Worm (Caenorhabditis elegans) whole organism, young adult: Measurements from ENCODE around the gene C15H11.10.
A peak's percentile ranks its signal among the peaks of the same experiment; 100 is the strongest.

Experiments
- B0019.2 ChIP-seq: fragments of 200-800 bp; sonication (Bioruptor generic); conservative IDR thresholded peaks from 2 replicates; pipeline ENCODE4 v1.3.6; 2022; ENCODE audit warnings: missing genetic modification reagents, missing genetic modification characterization, missing compliant biosample characterization
- B0336.3 ChIP-seq: fragments of 200-800 bp; sonication (Bioruptor generic); IDR thresholded peaks from 2 replicates; pipeline ENCODE4 v1.3.6; 2022; ENCODE audit warnings: missing genetic modification characterization, missing compliant biosample characterization
- F23B12.7 ChIP-seq: sonication (generic microtip); optimal IDR thresholded peaks from 2 replicates; lab custom pipeline; 2017; ENCODE audit warnings: missing genetic modification characterization, mild to moderate bottlenecking, missing compliant biosample characterization, antibody characterized with exemption, moderate library complexity; ENCODE audit not compliant: insufficient read depth
- F55B11.4 ChIP-seq: sonication (generic microtip); optimal IDR thresholded peaks from 2 replicates; lab custom pipeline; 2016; ENCODE audit warnings: missing compliant biosample characterization, missing genetic modification characterization, borderline replicate concordance; ENCODE audit not compliant: insufficient read depth
- F57C9.4 ChIP-seq: sonication (generic microtip); optimal IDR thresholded peaks from 2 replicates; lab custom pipeline; 2017; ENCODE audit warnings: mild to moderate bottlenecking, missing genetic modification characterization, missing compliant biosample characterization
- K11D2.4 ChIP-seq: fragments of 200-800 bp; sonication (Bioruptor generic); IDR thresholded peaks from 2 replicates; pipeline ENCODE4 v1.3.6; 2022; ENCODE audit warnings: missing genetic modification reagents, missing genetic modification characterization, missing compliant biosample characterization
- Y53F4B.3 ChIP-seq: fragments of 200-800 bp; sonication (Bioruptor generic); IDR thresholded peaks from 2 replicates; pipeline ENCODE4 v1.3.6; 2022; ENCODE audit warnings: missing genetic modification reagents, missing genetic modification characterization, missing compliant biosample characterization
- Y56A3A.18 ChIP-seq: fragments of 200-800 bp; sonication (Bioruptor generic); IDR thresholded peaks from 2 replicates; pipeline ENCODE4 v1.3.6; 2022; ENCODE audit warnings: missing genetic modification reagents, missing genetic modification characterization, missing compliant biosample characterization
- Y95B8A.8 ChIP-seq: fragments of 200-800 bp; sonication (Bioruptor generic); IDR thresholded peaks from 2 replicates; pipeline ENCODE4 v1.3.6; 2022; ENCODE audit warnings: missing genetic modification reagents, missing genetic modification characterization, missing compliant biosample characterization
- aptf-3 ChIP-seq: fragments of 200-800 bp; sonication (Bioruptor generic); IDR thresholded peaks from 2 replicates; pipeline ENCODE4 v1.3.6; 2022; ENCODE audit warnings: missing genetic modification characterization, missing compliant biosample characterization
- athp-1 ChIP-seq: sonication (generic microtip); optimal IDR thresholded peaks from 2 replicates; lab custom pipeline; 2017; ENCODE audit warnings: mild to moderate bottlenecking, missing genetic modification characterization, missing compliant biosample characterization
- bed-1 ChIP-seq: fragments of 200-800 bp; sonication (Bioruptor generic); IDR thresholded peaks from 2 replicates; pipeline ENCODE4 v1.3.6; 2022; ENCODE audit warnings: missing genetic modification reagents, missing genetic modification characterization, missing compliant biosample characterization
- cebp-1 ChIP-seq, 2 experiments: fragments of 200-800 bp in 1 of 2; sonication (Bioruptor generic) in 1 of 2; sonication (generic microtip) in 1 of 2; IDR thresholded peaks in 1 of 2; optimal IDR thresholded peaks in 1 of 2; 2 replicates each; pipeline versions ENCODE4 v1.3.6 to Lab custom; 2017 to 2022; ENCODE audit warnings: missing compliant biosample characterization in 2 of 2, missing genetic modification characterization in 2 of 2, mild to moderate bottlenecking in 1 of 2, missing genetic modification reagents in 1 of 2, moderate library complexity in 1 of 2
- ceh-100 ChIP-seq: fragments of 200-800 bp; sonication (Bioruptor generic); IDR thresholded peaks from 2 replicates; pipeline ENCODE4 v1.3.6; 2022; ENCODE audit warnings: missing genetic modification reagents, missing genetic modification characterization, missing compliant biosample characterization
- ceh-40 ChIP-seq: fragments of 200-800 bp; sonication (Bioruptor generic); IDR thresholded peaks from 2 replicates; pipeline ENCODE4 v1.3.6; 2022; ENCODE audit warnings: missing genetic modification characterization, missing compliant biosample characterization
- ceh-91 ChIP-seq: fragments of 200-800 bp; sonication (Bioruptor generic); IDR thresholded peaks from 2 replicates; pipeline ENCODE4 v1.3.6; 2022; ENCODE audit warnings: missing genetic modification reagents, missing genetic modification characterization, missing compliant biosample characterization
- dox-1 ChIP-seq: fragments of 200-800 bp; sonication (Bioruptor generic); IDR thresholded peaks from 2 replicates; pipeline ENCODE4 v1.3.6; 2022; ENCODE audit warnings: missing genetic modification reagents, missing genetic modification characterization, missing compliant biosample characterization
- dpff-1 ChIP-seq: sonication (generic microtip); optimal IDR thresholded peaks from 2 replicates; lab custom pipeline; 2017; ENCODE audit warnings: mild to moderate bottlenecking, missing genetic modification characterization, missing compliant biosample characterization
- efl-1 ChIP-seq: fragments of 150-350 bp; optimal IDR thresholded peaks from 2 replicates; lab custom pipeline; 2014; ENCODE audit warnings: missing biosample characterization, missing genetic modification reagents, missing genetic modification characterization
- egrh-3 ChIP-seq: fragments of 200-800 bp; sonication (Bioruptor generic); IDR thresholded peaks from 2 replicates; pipeline ENCODE4 v1.3.6; 2022; ENCODE audit warnings: missing genetic modification reagents, missing genetic modification characterization, missing compliant biosample characterization
- ekl-4 ChIP-seq: fragments of 200-800 bp; sonication (Bioruptor generic); IDR thresholded peaks from 2 replicates; pipeline ENCODE4 v1.3.6; 2022; ENCODE audit warnings: missing genetic modification reagents, missing genetic modification characterization, missing compliant biosample characterization
- hsf-1 ChIP-seq: fragments of 200-800 bp; sonication (Bioruptor generic); IDR thresholded peaks from 2 replicates; pipeline ENCODE4 v1.3.6; 2022; ENCODE audit warnings: missing genetic modification reagents, missing genetic modification characterization, missing compliant biosample characterization
- let-607 ChIP-seq, 2 experiments: fragments of 200-800 bp in 1 of 2; sonication (Bioruptor generic) in 1 of 2; sonication (generic microtip) in 1 of 2; optimal IDR thresholded peaks; 2 replicates each; lab custom pipeline; 2016 to 2018; ENCODE audit warnings: mild to moderate bottlenecking in 2 of 2, missing compliant biosample characterization in 2 of 2, missing genetic modification characterization in 2 of 2, moderate library complexity in 2 of 2, missing genotype in 1 of 2
- lsl-1 ChIP-seq: fragments of 200-800 bp; sonication (Bioruptor generic); optimal IDR thresholded peaks from 2 replicates; lab custom pipeline; 2018; ENCODE audit warnings: mild to moderate bottlenecking, missing genetic modification characterization, moderate library complexity, missing compliant biosample characterization
- madf-6 ChIP-seq: fragments of 200-800 bp; sonication (Bioruptor generic); IDR thresholded peaks from 2 replicates; pipeline ENCODE4 v1.3.6; 2022; ENCODE audit warnings: missing genetic modification reagents, missing genetic modification characterization, missing compliant biosample characterization
- mcd-1 ChIP-seq: fragments of 200-800 bp; sonication (Bioruptor generic); IDR thresholded peaks from 2 replicates; pipeline ENCODE4 v1.3.6; 2022; ENCODE audit warnings: missing genetic modification reagents, missing genetic modification characterization, missing compliant biosample characterization
- nhr-120 ChIP-seq: fragments of 200-800 bp; sonication (Bioruptor generic); IDR thresholded peaks from 2 replicates; pipeline ENCODE4 v1.3.6; 2022; ENCODE audit warnings: missing genetic modification characterization, missing compliant biosample characterization
- nhr-90 ChIP-seq: sonication (generic microtip); optimal IDR thresholded peaks from 2 replicates; lab custom pipeline; 2016; ENCODE audit warnings: missing genotype, mild to moderate bottlenecking, missing genetic modification characterization, missing compliant biosample characterization
- pbrm-1 ChIP-seq: fragments of 200-800 bp; sonication (Bioruptor generic); IDR thresholded peaks from 2 replicates; pipeline ENCODE4 v1.3.6; 2022; ENCODE audit warnings: missing genetic modification reagents, missing genetic modification characterization, missing compliant biosample characterization
- repo-1 ChIP-seq: sonication (generic microtip); optimal IDR thresholded peaks from 2 replicates; lab custom pipeline; 2017; ENCODE audit warnings: mild to moderate bottlenecking, missing genetic modification characterization, missing compliant biosample characterization
- rpc-1 ChIP-seq, 2 experiments: fragments of 150-350 bp in 1 of 2; sonication (generic microtip) in 1 of 2; optimal IDR thresholded peaks; 2 replicates each; lab custom pipeline; 2014 to 2018; ENCODE audit warnings: missing biosample characterization in 1 of 2, missing genetic modification characterization in 1 of 2, missing genetic modification reagents in 1 of 2, missing genotype in 1 of 2
- snpc-3.4 ChIP-seq: sonication (generic microtip); optimal IDR thresholded peaks from 2 replicates; lab custom pipeline; 2017; ENCODE audit warnings: missing genetic modification characterization, mild to moderate bottlenecking, missing compliant biosample characterization, antibody characterized with exemption, moderate library complexity, missing genotype, missing genetic modification reagents
- sptf-2 ChIP-seq: fragments of 200-800 bp; sonication (Bioruptor generic); optimal IDR thresholded peaks from 2 replicates; lab custom pipeline; 2018; ENCODE audit warnings: mild to moderate bottlenecking, missing genetic modification characterization, missing compliant biosample characterization
- ztf-18 ChIP-seq: sonication (generic microtip); optimal IDR thresholded peaks from 2 replicates; lab custom pipeline; 2016; ENCODE audit warnings: missing genotype, mild to moderate bottlenecking, missing genetic modification characterization, missing compliant biosample characterization

C15H11.10 gene

ce11 chrV:14424958-14425492, 33.1 kb downstream of the C15H11.10 start, which contains the start of gene rrsr-1:
Gene rrsr-1, minus strand, starts transcription at chrV:14425008.
- peak; percentile 11 for TF ChIP-seq rpc-1 (optimal IDR thresholded peaks at IDR 0.05; lab: Kevin White, UChicago)
- no peak for TF ChIP-seq rpc-1 (tag; optimal IDR thresholded peaks at IDR 0.05; lab: Kevin White, UChicago)
- peak; percentile 78 for TF ChIP-seq ceh-100
- no peak for TF ChIP-seq ekl-4
- TF ChIP-seq K11D2.4 (GFP tag; lab: Robert Waterston, UW), result no peak
- peak; percentile 14 for TF ChIP-seq snpc-3.4 (tag; lab: Kevin White, UChicago)
- 0 out of 2 replicates have a peak, but pooled peaks have one; percentile 20 for TF ChIP-seq mcd-1 (GFP tag; lab: Robert Waterston, UW)
- TF ChIP-seq madf-6, result peak; percentile 31; the same call in 1 of the 2 replicates
- TF ChIP-seq, all 124 proteins: peak for 5

ce11 chrV:14426013-14426412, 34.1 kb downstream of the C15H11.10 start:
- TF ChIP-seq ztf-18 (tag; lab: Kevin White, UChicago), result no peak
- no peak for TF ChIP-seq efl-1 (GFP tag; lab: Kevin White, UChicago)
- no peak for TF ChIP-seq Y53F4B.3 (GFP tag; lab: Robert Waterston, UW)
- TF ChIP-seq F55B11.4, result no peak
- no peak for TF ChIP-seq dox-1 (GFP tag; lab: Robert Waterston, UW)
- no peak for TF ChIP-seq lsl-1 (GFP tag; lab: Kevin White, UChicago)
- TF ChIP-seq dpff-1 (tag; lab: Kevin White, UChicago), result no peak
- no peak for TF ChIP-seq let-607 (tag; optimal IDR thresholded peaks at IDR 0.05; lab: Kevin White, UChicago)

- TF ChIP-seq athp-1 (no peak), Y95B8A.8 (GFP tag; lab: Robert Waterston, UW) (no peak)
These were observed 35.3 kb downstream of the C15H11.10 start for ce11 chrV:14427069-14427825.

- TF ChIP-seq nhr-90 (no peak), nhr-120 (no peak), ceh-40 (GFP tag; lab: Robert Waterston, UW) (no peak)
These were observed 36.9 kb downstream of the C15H11.10 start, which contains the start of gene F23B12.1 for ce11 chrV:14428865-14429264. Gene F23B12.1, plus strand, starts transcription at chrV:14429165.

DNA sequence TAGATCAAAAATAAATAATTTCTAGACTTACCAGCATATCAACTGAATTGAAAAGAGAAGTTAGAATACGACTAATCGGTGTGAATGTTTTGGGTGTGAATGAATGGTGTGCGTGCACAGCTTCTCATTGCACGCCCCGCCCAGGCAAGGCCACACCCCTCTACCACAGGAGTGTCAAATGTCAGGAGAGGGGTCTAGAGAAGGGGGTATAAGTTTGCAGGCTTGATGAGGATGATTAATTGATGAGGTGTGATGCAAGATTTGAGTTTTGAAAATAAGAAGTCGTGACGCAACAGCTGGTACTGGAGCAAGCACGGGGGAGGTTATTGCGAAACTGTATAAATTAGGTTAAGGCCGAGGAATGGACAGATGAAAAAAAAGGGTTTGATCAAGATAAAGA, 40.3 kb downstream of the C15H11.10 start, which contains the start of gene egl-1:
egl-1 (minus strand) TSS at position 101 of the 400 bp plus-strand sequence.
- 0 out of 2 replicates have a peak, but pooled peaks have one; percentile 35 for TF ChIP-seq aptf-3 (GFP tag; lab: Robert Waterston, UW)
- TF ChIP-seq sptf-2, result no peak

- TF ChIP-seq nhr-90 (no peak), F23B12.7 (tag; lab: Kevin White, UChicago) (no peak), F57C9.4 (tag; lab: Kevin White, UChicago) (no peak), repo-1 (no peak), Y95B8A.8 (GFP tag; lab: Robert Waterston, UW) (no peak), hsf-1 (GFP tag; lab: Robert Waterston, UW) (no peak), B0019.2 (GFP tag; lab: Robert Waterston, UW) (no peak), dox-1 (GFP tag; lab: Robert Waterston, UW) (no peak), pbrm-1 (GFP tag; lab: Robert Waterston, UW) (no peak), Y56A3A.18 (GFP tag; lab: Robert Waterston, UW) (no peak), B0336.3 (no peak), cebp-1 (GFP tag; IDR thresholded peaks at IDR 0.05; lab: Robert Waterston, UW) (no peak), cebp-1 (tag; optimal IDR thresholded peaks at IDR 0.05; lab: Kevin White, UChicago) (no peak), ceh-91 (GFP tag; lab: Robert Waterston, UW) (no peak), bed-1 (GFP tag; lab: Robert Waterston, UW) (no peak), egrh-3 (GFP tag; lab: Robert Waterston, UW) (no peak)
These were observed 41.7 kb downstream of the C15H11.10 start for ce11 chrV:14433584-14433983.
